Worm (Caenorhabditis elegans): Measurements from ENCODE around the gene R10E4.11.

R10E4.11 gene

DNA sequence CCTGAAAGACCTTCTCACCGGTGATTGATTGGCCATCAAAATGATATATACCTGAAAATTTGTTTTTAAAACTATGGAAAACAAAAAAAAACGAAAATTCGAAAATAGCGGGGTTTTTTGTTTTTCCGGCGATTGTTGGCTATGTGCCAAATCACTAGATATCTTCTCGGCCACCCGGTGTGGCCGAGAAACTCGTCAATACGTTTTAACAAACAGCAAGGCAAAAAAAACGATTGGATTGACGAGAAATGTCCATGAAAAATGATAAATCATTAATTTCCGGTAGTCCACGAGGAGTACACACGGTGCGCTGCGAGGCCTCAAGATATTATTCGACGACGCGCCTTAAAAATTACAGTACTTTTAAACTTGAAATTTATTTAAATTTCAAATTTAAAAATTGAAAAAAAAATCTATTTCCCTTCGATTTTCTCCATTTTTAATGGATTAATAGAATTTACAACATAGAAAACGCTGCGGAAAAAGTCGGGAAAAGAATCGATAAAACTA, at the start of gene R10E4.11:
Gene R10E4.11, minus strand, starts transcription at position 51 of the 510 bp plus-strand sequence.
- TF ChIP-seq mel-28 (tag; optimal IDR thresholded peaks at IDR 0.05; ENCODE audit: borderline replicate concordance) (no peak), madf-6 (GFP tag; IDR thresholded peaks at IDR 0.05) (peak; percentile 54; the same call in 1 of the 2 replicates), F33H1.4 (GFP tag; IDR thresholded peaks at IDR 0.05) (peak; percentile 61), ztf-6 (GFP tag; IDR thresholded peaks at IDR 0.05) (no peak), F22D6.2 (tag; optimal IDR thresholded peaks at IDR 0.05) (no peak), lsl-1 (GFP tag; optimal IDR thresholded peaks at IDR 0.05) (peak; percentile 66)

- TF ChIP-seq attf-3 (GFP tag; conservative IDR thresholded peaks at IDR 0.05) (no peak), unc-130 (GFP tag; optimal IDR thresholded peaks at IDR 0.05) (no peak), bed-1 (GFP tag; IDR thresholded peaks at IDR 0.05) (no peak), zfh-2 (GFP tag; conservative IDR thresholded peaks at IDR 0.05) (no peak), unc-62 (GFP tag; optimal IDR thresholded peaks at IDR 0.05) (no peak), F57C9.4 (tag; optimal IDR thresholded peaks at IDR 0.05) (no peak), sea-2 (GFP tag; IDR thresholded peaks at IDR 0.05) (no peak), ceh-40 (GFP tag; IDR thresholded peaks at IDR 0.05) (no peak), akir-1 (GFP tag; optimal IDR thresholded peaks at IDR 0.05) (no peak), ztf-6 (GFP tag; IDR thresholded peaks at IDR 0.05) (no peak), D2030.7 (GFP tag; IDR thresholded peaks at IDR 0.05) (no peak), nfya-2 (GFP tag; IDR thresholded peaks at IDR 0.05) (no peak), rec-8 (tag; optimal IDR thresholded peaks at IDR 0.05) (no peak), nhr-27 (tag; optimal IDR thresholded peaks at IDR 0.05) (no peak)
These were observed 49.0 kb upstream of the R10E4.11 start, which contains the start of gene B0285.6 for ce11 chrIII:4349799-4350198. Gene B0285.6 (plus strand): TSS chrIII:4350099.

DNA sequence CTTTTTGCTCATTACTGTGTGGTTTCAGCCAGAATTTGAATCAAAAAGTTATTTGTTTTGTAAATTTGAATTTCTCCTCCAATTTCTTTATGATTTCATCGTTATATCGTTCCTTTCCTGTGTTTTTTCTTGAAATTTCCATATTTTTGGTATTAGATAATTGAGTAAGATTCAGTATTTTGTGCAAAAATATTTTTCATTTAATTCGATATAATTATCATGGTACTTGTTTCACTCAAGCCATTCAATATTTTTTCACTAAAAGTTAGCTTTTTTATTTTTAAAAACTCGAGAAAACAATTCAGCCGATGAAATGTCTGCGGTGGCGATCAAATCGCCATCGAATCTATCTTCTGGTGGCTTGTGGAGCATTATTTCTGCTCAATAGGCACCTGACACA, 44.2 kb upstream of the R10E4.11 start, which contains the start of gene hse-5:
Gene hse-5, plus strand, starts transcription at position 301 of the 400 bp plus-strand sequence.
- TF ChIP-seq lin-35 (GFP tag; optimal IDR thresholded peaks at IDR 0.05) (no peak), F55B11.4 (tag; optimal IDR thresholded peaks at IDR 0.05; ENCODE audit: borderline replicate concordance, insufficient read depth) (no peak), mxl-1 (tag; optimal IDR thresholded peaks at IDR 0.05) (no peak), lsl-1 (GFP tag; optimal IDR thresholded peaks at IDR 0.05) (no peak), madf-10 (tag; optimal IDR thresholded peaks at IDR 0.05) (no peak), sdz-38 (tag; optimal IDR thresholded peaks at IDR 0.05) (no peak), ztf-25 (GFP tag; IDR thresholded peaks at IDR 0.05) (no peak), lin-40 (tag; optimal IDR thresholded peaks at IDR 0.05) (no peak), ceh-40 (GFP tag; IDR thresholded peaks at IDR 0.05) (no peak), T07F8.4 (tag; optimal IDR thresholded peaks at IDR 0.05) (no peak), Y56A3A.18 (GFP tag; IDR thresholded peaks at IDR 0.05) (no peak), unc-62 (GFP tag; optimal IDR thresholded peaks at IDR 0.05) (no peak), athp-1 (tag; optimal IDR thresholded peaks at IDR 0.05) (no peak), egrh-3 (GFP tag; IDR thresholded peaks at IDR 0.05) (no peak), snpc-4 (GFP tag; optimal IDR thresholded peaks at IDR 0.05) (no peak), snpc-4 (tag; optimal IDR thresholded peaks at IDR 0.05) (no peak), efl-1 (GFP tag; optimal IDR thresholded peaks at IDR 0.05) (no peak), ztf-28 (GFP tag; IDR thresholded peaks at IDR 0.05) (no peak), fkh-3 (tag; optimal IDR thresholded peaks at IDR 0.05) (no peak)

DNA sequence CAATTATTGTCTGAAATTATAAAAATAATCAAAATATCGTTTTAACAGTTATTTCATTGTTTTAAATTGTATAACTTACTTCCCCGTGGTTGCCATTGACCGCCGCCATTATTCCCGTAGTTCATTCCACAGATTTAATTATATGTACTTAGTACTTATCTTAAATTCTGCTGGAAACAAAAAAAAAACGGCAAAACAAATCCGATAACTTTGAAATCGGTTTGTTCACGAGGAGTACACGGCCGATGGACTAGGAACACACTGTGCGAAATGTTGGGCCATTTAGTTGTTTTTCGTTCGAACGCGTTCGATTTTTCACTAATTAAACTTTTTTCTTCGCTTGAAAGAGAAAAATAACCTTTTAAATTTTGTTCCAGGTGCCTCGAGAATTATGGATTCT, 42.2 kb upstream of the R10E4.11 start, which contains the start of the genes B0285.3 and lcmt-1:
Gene B0285.3, minus strand, starts transcription at position 267 of the 400 bp plus-strand sequence.
Gene lcmt-1, plus strand, starts transcription at position 377 of the 400 bp plus-strand sequence.
- TF ChIP-seq egrh-3 (GFP tag; IDR thresholded peaks at IDR 0.05) (no peak), zim-3 (tag; optimal IDR thresholded peaks at IDR 0.05) (no peak), nfya-2 (GFP tag; IDR thresholded peaks at IDR 0.05) (no peak), lir-1 (GFP tag; conservative IDR thresholded peaks at IDR 0.05) (no peak), ztf-18 (tag; optimal IDR thresholded peaks at IDR 0.05) (no peak), F33H1.4 (GFP tag; IDR thresholded peaks at IDR 0.05) (0 out of 2 replicates have a peak, but pooled peaks have one; percentile 39), unc-130 (GFP tag; optimal IDR thresholded peaks at IDR 0.05) (peak; percentile 21), nfyb-1 (GFP tag; IDR thresholded peaks at IDR 0.05) (no peak), nhr-90 (tag; optimal IDR thresholded peaks at IDR 0.05) (no peak), bed-2 (GFP tag; IDR thresholded peaks at IDR 0.05) (no peak), madf-8 (GFP tag; conservative IDR thresholded peaks at IDR 0.05) (no peak), ZK185.1 (tag; optimal IDR thresholded peaks at IDR 0.05; ENCODE audit: poor library complexity, severe bottlenecking) (peak; percentile 82), madf-6 (GFP tag; IDR thresholded peaks at IDR 0.05) (peak; percentile 20; the same call in 1 of the 2 replicates)

Data from whole organism, young adult.